Worm (Caenorhabditis elegans) whole organism, late embryonic: ENCODE measurements around the gene clec-134.

ENCODE experiments used
- ama-1 ChIP-seq: fragments of 150-350 bp; optimal IDR thresholded peaks from 2 replicates; lab custom pipeline; 2014
- ceh-24 ChIP-seq: sonication (generic microtip); optimal IDR thresholded peaks from 2 replicates; lab custom pipeline; 2016; ENCODE audit warnings: mild to moderate bottlenecking, missing genetic modification characterization, missing compliant biosample characterization
- ceh-6 ChIP-seq: fragments of 200-800 bp; sonication (Bioruptor generic); optimal IDR thresholded peaks from 2 replicates; lab custom pipeline; 2018; ENCODE audit warnings: mild to moderate bottlenecking, missing genetic modification characterization, missing compliant biosample characterization
- elt-2 ChIP-seq: sonication (generic microtip); optimal IDR thresholded peaks from 2 replicates; lab custom pipeline; 2016; ENCODE audit warnings: missing genetic modification reagents, missing genetic modification characterization, missing compliant biosample characterization
- hlh-30 ChIP-seq: sonication (generic microtip); optimal IDR thresholded peaks from 2 replicates; lab custom pipeline; 2017; ENCODE audit warnings: antibody characterized with exemption, missing genetic modification characterization, missing compliant biosample characterization; ENCODE audit not compliant: insufficient read depth
- rnt-1 ChIP-seq: sonication (generic microtip); optimal IDR thresholded peaks from 2 replicates; lab custom pipeline; 2016; ENCODE audit warnings: missing genetic modification characterization, missing compliant biosample characterization
- zip-5 ChIP-seq: sonication (generic microtip); optimal IDR thresholded peaks from 2 replicates; lab custom pipeline; 2016; ENCODE audit warnings: missing genetic modification characterization, missing compliant biosample characterization

- TF ChIP-seq ama-1 (lab: Kevin White, UChicago) (no peak), elt-2 (tag; lab: Kevin White, UChicago) (no peak), rnt-1 (tag; lab: Kevin White, UChicago) (no peak), hlh-30 (tag; lab: Kevin White, UChicago) (no peak), zip-5 (no peak), ceh-24 (tag; lab: Kevin White, UChicago) (no peak), ceh-6 (no peak)
Observed at ce11 chrII:3579767-3580166, at the start of gene clec-134.
